Worm (Caenorhabditis elegans) whole organism, early embryonic: ENCODE results near the gene B0244.7.

ENCODE experiments used
- B0310.2 ChIP-seq: sonication (generic microtip); optimal IDR thresholded peaks from 2 replicates; lab custom pipeline; 2016; ENCODE audit warnings: mild to moderate bottlenecking, missing genetic modification characterization, missing compliant biosample characterization
- F13C5.2 ChIP-seq: sonication (generic microtip); optimal IDR thresholded peaks from 2 replicates; lab custom pipeline; 2017; ENCODE audit warnings: mild to moderate bottlenecking, missing genetic modification characterization, inconsistent platforms, missing compliant biosample characterization
- aly-1 ChIP-seq: sonication (generic microtip); optimal IDR thresholded peaks from 2 replicates; lab custom pipeline; 2016; ENCODE audit warnings: missing genetic modification characterization, missing compliant biosample characterization
- ama-1 ChIP-seq: fragments of 150-350 bp; optimal IDR thresholded peaks from 2 replicates; lab custom pipeline; 2014
- ceh-13 ChIP-seq: fragments of 200-800 bp; sonication (Bioruptor generic); optimal IDR thresholded peaks from 2 replicates; lab custom pipeline; 2018; ENCODE audit warnings: mild to moderate bottlenecking, missing genetic modification characterization, missing compliant biosample characterization
- ceh-36 ChIP-seq: sonication (generic microtip); optimal IDR thresholded peaks from 2 replicates; lab custom pipeline; 2016; ENCODE audit warnings: missing genetic modification characterization, inconsistent platforms, missing compliant biosample characterization
- ets-7 ChIP-seq: sonication (generic microtip); optimal IDR thresholded peaks from 2 replicates; lab custom pipeline; 2016; ENCODE audit warnings: missing genotype, missing genetic modification characterization, missing compliant biosample characterization
- flt-1 ChIP-seq: fragments of 200-800 bp; sonication (Bioruptor generic); IDR thresholded peaks from 2 replicates; pipeline ENCODE4 v1.3.6; 2022; ENCODE audit warnings: missing genetic modification characterization, missing compliant biosample characterization
- hmbx-1 ChIP-seq: sonication (generic microtip); optimal IDR thresholded peaks from 2 replicates; lab custom pipeline; 2016; ENCODE audit warnings: mild to moderate bottlenecking, missing genetic modification characterization, missing compliant biosample characterization
- hmg-4 ChIP-seq: fragments of 200-800 bp; sonication (Bioruptor generic); optimal IDR thresholded peaks from 2 replicates; lab custom pipeline; 2018; ENCODE audit warnings: mild to moderate bottlenecking, missing genetic modification characterization, missing compliant biosample characterization
- hnd-1 ChIP-seq: sonication (generic microtip); optimal IDR thresholded peaks from 2 replicates; lab custom pipeline; 2016; ENCODE audit warnings: missing genetic modification characterization, missing compliant biosample characterization
- pes-1 ChIP-seq: fragments of 200-800 bp; sonication (Bioruptor generic); IDR thresholded peaks from 2 replicates; pipeline ENCODE4 v1.3.6; 2022; ENCODE audit warnings: missing genetic modification reagents, missing genetic modification characterization, missing compliant biosample characterization
- scrt-1 ChIP-seq: fragments of 200-800 bp; sonication (Bioruptor generic); IDR thresholded peaks from 2 replicates; pipeline ENCODE4 v1.3.6; 2022; ENCODE audit warnings: missing genetic modification characterization, missing compliant biosample characterization
- sea-1 ChIP-seq: fragments of 200-800 bp; sonication (Bioruptor generic); conservative IDR thresholded peaks from 2 replicates; pipeline ENCODE4 v1.3.6; 2022; ENCODE audit warnings: missing genetic modification characterization, missing compliant biosample characterization
- tbx-11 ChIP-seq: fragments of 200-800 bp; sonication (Bioruptor generic); IDR thresholded peaks from 2 replicates; pipeline ENCODE4 v1.3.6; 2022; ENCODE audit warnings: missing genetic modification characterization, missing compliant biosample characterization
- tbx-37 ChIP-seq: fragments of 200-800 bp; sonication (Bioruptor generic); conservative IDR thresholded peaks from 2 replicates; pipeline ENCODE4 v1.3.6; 2022; ENCODE audit warnings: missing genetic modification reagents, missing genetic modification characterization, missing compliant biosample characterization
- tra-4 ChIP-seq: sonication (generic microtip); optimal IDR thresholded peaks from 2 replicates; lab custom pipeline; 2017; ENCODE audit warnings: missing genetic modification characterization, missing compliant biosample characterization

Gene B0244.7

DNA sequence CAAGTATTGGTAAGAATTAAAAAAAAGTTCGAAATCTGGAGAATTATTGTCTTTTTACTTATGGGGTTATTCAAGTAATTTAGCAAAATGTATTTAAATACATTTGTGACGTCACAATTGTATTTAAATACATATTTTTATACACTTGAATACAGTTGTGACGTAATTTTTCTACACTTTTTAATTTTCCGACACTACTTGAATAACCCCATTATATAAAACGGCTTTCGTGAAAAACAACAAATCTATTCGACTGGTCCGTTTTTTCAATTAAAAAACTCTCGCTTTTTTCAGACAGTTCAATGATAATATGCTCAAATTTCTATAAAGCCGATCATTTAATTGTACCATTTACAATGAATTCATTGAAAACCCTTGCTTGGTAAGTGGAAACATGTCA lies 19.2 kb downstream of the B0244.7 start:
- no peak for TF ChIP-seq scrt-1
- no peak for TF ChIP-seq F13C5.2
- TF ChIP-seq hnd-1 (tag; lab: Kevin White, UChicago), result no peak
- no peak for TF ChIP-seq tbx-37 (GFP tag; lab: Robert Waterston, UW)
- TF ChIP-seq B0310.2, result no peak
- TF ChIP-seq ceh-13 (GFP tag; lab: Kevin White, UChicago), result no peak
- TF ChIP-seq pes-1 (GFP tag; lab: Robert Waterston, UW), result no peak
- TF ChIP-seq hmbx-1, result no peak
- no peak for TF ChIP-seq tbx-11 (GFP tag; lab: Robert Waterston, UW)
- no peak for TF ChIP-seq sea-1
- TF ChIP-seq tra-4 (tag; lab: Kevin White, UChicago), result no peak
- TF ChIP-seq ceh-36 (tag; lab: Kevin White, UChicago), result no peak
- no peak for TF ChIP-seq ama-1 (lab: Kevin White, UChicago)
- TF ChIP-seq ets-7, result no peak
- no peak for TF ChIP-seq aly-1 (tag; lab: Kevin White, UChicago)
- TF ChIP-seq flt-1 (GFP tag; lab: Robert Waterston, UW), result no peak

DNA sequence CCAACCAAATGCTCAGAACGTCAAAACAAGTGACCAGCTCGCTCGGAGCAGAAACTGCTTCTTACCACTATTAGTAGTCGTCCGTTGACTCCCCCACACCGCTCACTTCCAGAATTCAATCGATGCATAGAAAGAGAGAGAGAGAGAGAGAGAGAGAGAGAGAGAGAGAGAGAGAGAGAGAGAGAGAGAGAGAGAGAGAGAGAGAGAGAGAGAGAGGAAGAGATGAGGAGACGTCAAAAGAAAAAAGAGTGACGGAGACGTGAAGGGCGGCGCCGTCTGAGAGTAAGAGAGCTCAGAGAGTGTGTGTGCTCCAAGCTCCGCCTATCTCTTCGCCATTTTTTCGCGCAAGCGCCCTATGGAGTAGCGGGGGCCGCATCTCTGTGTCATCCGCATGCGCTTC lies 23.9 kb downstream of the B0244.7 start, which contains the start of gene ida-1:
TSS of gene ida-1 (plus strand) at position 336 of the 400 bp plus-strand sequence.
- no peak for TF ChIP-seq B0310.2
- no peak for TF ChIP-seq ceh-13 (GFP tag; lab: Kevin White, UChicago)
- TF ChIP-seq aly-1 (tag; lab: Kevin White, UChicago), result no peak
- TF ChIP-seq F13C5.2, result no peak
- no peak for TF ChIP-seq ceh-36 (tag; lab: Kevin White, UChicago)
- no peak for TF ChIP-seq hmbx-1
- no peak for TF ChIP-seq pes-1 (GFP tag; lab: Robert Waterston, UW)

DNA sequence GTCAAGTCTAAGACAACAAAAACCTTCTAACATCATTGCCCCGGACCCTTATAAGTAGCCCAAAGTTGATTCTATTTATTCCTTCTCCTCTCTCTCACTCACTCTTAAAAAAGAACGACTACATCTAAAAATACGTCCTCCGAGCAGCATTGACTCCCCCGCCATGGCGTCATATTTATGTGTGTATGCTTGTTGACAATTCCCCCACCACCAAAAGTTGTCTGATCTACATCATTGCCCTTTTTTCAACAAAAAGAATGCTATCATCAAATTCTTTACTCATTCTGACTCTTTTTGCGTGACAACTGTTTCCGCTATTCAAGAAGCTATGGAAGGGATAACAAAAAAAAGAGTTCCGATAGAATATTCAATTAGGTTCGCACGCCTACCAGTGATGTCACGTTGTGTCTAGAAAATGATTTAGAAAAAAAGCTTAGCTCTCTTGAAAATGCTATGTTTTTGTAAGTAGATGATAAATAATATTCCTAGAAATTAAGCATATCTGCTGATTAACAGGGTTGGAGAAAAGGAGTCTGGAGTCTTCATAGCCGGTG lies 26.3 kb downstream of the B0244.7 start:
- TF ChIP-seq hmbx-1 (no peak), tbx-37 (GFP tag; lab: Robert Waterston, UW) (no peak), scrt-1 (no peak)

DNA sequence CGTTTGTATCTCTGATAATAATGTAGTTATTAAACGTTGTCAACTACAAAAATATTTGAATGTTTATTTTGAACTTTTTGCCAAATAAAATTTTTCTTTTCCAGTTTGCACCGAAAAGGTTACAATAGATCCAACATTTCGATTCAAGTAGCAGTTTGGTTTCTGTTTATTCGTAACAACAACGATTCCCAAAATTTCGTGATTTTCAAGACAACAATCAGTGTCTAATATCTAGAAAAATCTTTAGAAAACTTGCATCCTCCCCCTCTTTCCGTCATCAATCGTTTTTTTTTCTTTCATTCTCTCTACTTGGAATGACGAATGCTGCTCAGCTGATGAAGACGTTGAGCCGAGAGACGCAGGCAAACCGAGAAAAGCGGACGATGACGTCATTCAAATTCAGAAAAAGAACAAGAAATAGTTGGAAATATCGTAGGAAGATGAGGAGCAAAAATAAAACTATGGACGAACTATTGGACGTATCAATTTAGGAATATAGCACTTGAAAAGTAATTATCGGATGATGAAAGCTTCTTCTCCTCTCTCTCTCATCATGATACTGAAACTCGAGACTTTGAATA lies 27.3 kb downstream of the B0244.7 start:
- TF ChIP-seq flt-1 (GFP tag; lab: Robert Waterston, UW) (no peak), sea-1 (no peak), B0310.2 (no peak), hmg-4 (GFP tag; lab: Kevin White, UChicago) (no peak), ceh-36 (tag; lab: Kevin White, UChicago) (no peak), ets-7 (no peak), tbx-11 (GFP tag; lab: Robert Waterston, UW) (no peak), F13C5.2 (no peak), tbx-37 (GFP tag; lab: Robert Waterston, UW) (no peak), hnd-1 (tag; lab: Kevin White, UChicago) (no peak), pes-1 (GFP tag; lab: Robert Waterston, UW) (no peak), hmbx-1 (no peak), aly-1 (tag; lab: Kevin White, UChicago) (no peak), scrt-1 (no peak), tra-4 (tag; lab: Kevin White, UChicago) (no peak), ama-1 (lab: Kevin White, UChicago) (no peak), ceh-13 (GFP tag; lab: Kevin White, UChicago) (no peak)

DNA sequence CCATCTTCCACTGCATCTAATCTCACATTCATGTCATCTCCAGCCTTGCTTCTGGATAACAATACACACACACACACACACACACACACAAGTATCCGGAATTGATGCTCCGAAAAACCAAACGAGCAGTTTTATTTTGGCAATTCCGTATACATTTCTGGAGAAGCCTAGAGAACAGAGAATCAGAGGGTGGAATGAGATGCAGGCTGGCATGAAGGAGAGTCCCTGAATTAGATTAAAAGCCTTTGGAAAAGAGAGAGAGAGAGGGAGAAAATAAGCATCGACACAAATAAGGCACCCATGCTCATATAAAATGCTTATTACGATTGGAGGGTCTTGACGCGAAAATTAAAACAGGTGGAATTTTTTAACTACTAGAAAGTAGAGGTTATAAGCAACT lies 29.4 kb downstream of the B0244.7 start:
- TF ChIP-seq flt-1 (GFP tag; lab: Robert Waterston, UW) (no peak), ama-1 (lab: Kevin White, UChicago) (no peak)

DNA sequence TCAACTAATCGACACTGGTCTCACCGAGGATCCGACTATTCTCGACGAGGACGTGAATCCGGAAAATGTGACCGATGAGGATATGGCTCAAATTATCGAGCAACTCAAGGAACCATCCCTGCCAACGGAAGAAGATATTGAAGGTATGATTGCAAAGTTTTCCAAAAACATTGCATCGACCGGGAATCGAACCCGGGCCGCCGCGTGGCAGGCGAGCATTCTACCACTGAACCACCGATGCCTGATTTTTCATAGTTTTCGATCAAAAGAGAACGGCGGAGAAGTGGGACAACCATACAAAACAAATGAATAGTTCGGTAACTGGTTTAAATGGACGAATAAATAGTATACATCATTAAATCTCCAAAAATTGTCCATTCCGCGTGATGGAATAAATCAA lies 30.6 kb downstream of the B0244.7 start:
- TF ChIP-seq pes-1 (GFP tag; lab: Robert Waterston, UW), result no peak
- TF ChIP-seq hmg-4 (GFP tag; lab: Kevin White, UChicago), result no peak

DNA sequence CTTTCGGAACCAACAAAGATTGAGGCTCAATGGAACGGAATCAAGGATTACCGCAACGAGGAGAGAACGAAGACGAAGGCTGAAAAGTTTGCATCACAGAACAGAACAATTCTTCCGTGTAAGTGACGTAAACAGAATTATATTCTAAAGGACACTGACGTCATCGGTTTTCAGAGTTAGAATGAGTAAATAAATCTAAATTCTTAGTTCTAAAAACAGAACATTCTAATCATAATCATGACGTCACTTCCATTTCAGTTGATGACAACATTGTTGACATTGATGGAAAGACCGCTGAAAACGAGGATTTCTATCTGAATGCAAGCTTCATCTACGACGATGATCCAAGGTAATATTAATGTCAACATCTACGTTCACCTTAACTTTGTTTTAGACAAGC lies 32.7 kb downstream of the B0244.7 start:
- no peak for TF ChIP-seq flt-1 (GFP tag; lab: Robert Waterston, UW)
- no peak for TF ChIP-seq F13C5.2
- TF ChIP-seq pes-1 (GFP tag; lab: Robert Waterston, UW), result no peak

DNA sequence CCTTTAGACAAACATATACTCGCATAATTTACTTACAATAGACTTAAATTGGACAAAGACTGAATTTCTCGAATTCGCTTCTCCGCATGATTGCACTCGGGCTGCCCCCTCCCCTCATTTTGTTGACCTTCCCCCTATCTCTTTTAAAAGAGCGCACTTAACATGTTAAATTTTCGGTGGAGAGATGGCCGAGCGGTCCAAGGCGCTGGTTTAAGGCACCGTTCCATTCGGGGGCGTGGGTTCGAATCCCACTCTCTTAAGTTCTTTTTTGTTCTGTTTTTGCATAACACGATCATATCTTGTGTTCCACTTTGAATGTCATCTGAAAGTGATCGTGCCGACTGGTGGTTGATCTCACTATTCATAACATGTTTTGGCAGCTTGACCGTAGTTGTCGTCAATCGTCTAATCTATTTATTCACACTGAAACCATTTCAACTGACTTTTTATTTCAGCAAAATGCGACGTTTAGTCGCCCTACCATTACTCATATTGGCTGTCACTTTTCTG lies 38.5 kb downstream of the B0244.7 start, which contains the start of gene cutl-23:
TSS of gene cutl-23 (plus strand) at position 460 of the 510 bp plus-strand sequence.
- peak; percentile 41; the same call in 1 of the 2 replicates for TF ChIP-seq tbx-37 (GFP tag; lab: Robert Waterston, UW)
- no peak for TF ChIP-seq ceh-13 (GFP tag; lab: Kevin White, UChicago)
- TF ChIP-seq hmbx-1, result no peak
- TF ChIP-seq F13C5.2, result peak; percentile 60
- TF ChIP-seq scrt-1, result peak; percentile 52; the same call in 1 of the 2 replicates
- TF ChIP-seq flt-1 (GFP tag; lab: Robert Waterston, UW), result peak; percentile 59; the same call in 1 of the 2 replicates
- TF ChIP-seq pes-1 (GFP tag; lab: Robert Waterston, UW), result no peak
- no peak for TF ChIP-seq ama-1 (lab: Kevin White, UChicago)
- TF ChIP-seq ceh-36 (tag; lab: Kevin White, UChicago), result peak; percentile 15
- peak; percentile 26 for TF ChIP-seq hnd-1 (tag; lab: Kevin White, UChicago)
- TF ChIP-seq B0310.2, result no peak
- 0 out of 2 replicates have a peak, but pooled peaks have one; percentile 63 for TF ChIP-seq sea-1
- no peak for TF ChIP-seq ets-7
- peak; percentile 55 for TF ChIP-seq hmg-4 (GFP tag; lab: Kevin White, UChicago)
- no peak for TF ChIP-seq tra-4 (tag; lab: Kevin White, UChicago)
- TF ChIP-seq aly-1 (tag; lab: Kevin White, UChicago), result no peak
- no peak; the same call in 1 of the 2 replicates for TF ChIP-seq tbx-11 (GFP tag; lab: Robert Waterston, UW)
